Fruit fly (Drosophila melanogaster): ENCODE results near the gene BG642312.

DNA sequence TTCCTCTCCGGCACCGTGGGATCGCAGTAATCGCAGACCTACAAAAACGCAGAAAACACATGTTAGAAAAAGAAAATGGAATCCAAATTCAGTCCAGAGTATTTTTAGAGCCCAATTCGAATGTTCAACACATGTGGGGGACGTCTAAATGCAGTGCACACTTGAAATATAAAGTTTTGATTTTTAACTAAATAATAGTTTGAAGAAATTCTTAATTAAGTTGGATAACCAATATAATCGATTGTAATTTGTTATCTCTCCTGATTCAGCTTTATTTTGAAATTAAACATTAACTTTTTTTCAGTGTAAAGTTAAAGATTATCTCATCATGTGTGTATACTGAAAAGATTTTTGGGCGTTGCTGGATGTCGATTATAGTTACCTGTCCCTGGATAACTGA, 16.0 kb downstream of the BG642312 start:
- no peak for TF ChIP-seq CTCF (optimal IDR thresholded peaks at IDR 0.05)
- TF ChIP-seq CG8478 (optimal IDR thresholded peaks at IDR 0.05), result no peak
